Worm (Caenorhabditis elegans) whole organism, late embryonic: Measurements from ENCODE around the gene hecw-1.

Source experiments
- C08G9.2 ChIP-seq: sonication (generic microtip); optimal IDR thresholded peaks from 2 replicates; lab custom pipeline; 2016; ENCODE audit warnings: mild to moderate bottlenecking, missing genetic modification characterization, moderate library complexity, missing compliant biosample characterization
- C38D4.7 ChIP-seq: fragments of 200-800 bp; sonication (Bioruptor generic); optimal IDR thresholded peaks from 2 replicates; lab custom pipeline; 2018; ENCODE audit warnings: mild to moderate bottlenecking, missing genetic modification characterization, moderate library complexity, missing compliant biosample characterization
- F13H6.1 ChIP-seq: sonication (generic microtip); optimal IDR thresholded peaks from 2 replicates; lab custom pipeline; 2016; ENCODE audit warnings: missing genetic modification characterization, missing compliant biosample characterization
- K02D7.2 ChIP-seq: sonication (generic microtip); optimal IDR thresholded peaks from 2 replicates; lab custom pipeline; 2017; ENCODE audit warnings: mild to moderate bottlenecking, missing genetic modification characterization, missing compliant biosample characterization
- ahr-1 ChIP-seq: sonication (generic microtip); optimal IDR thresholded peaks from 2 replicates; lab custom pipeline; 2016; ENCODE audit warnings: missing genetic modification characterization, missing compliant biosample characterization
- ama-1 ChIP-seq: fragments of 150-350 bp; optimal IDR thresholded peaks from 2 replicates; lab custom pipeline; 2014
- ceh-18 ChIP-seq: sonication (generic microtip); optimal IDR thresholded peaks from 2 replicates; lab custom pipeline; 2016; ENCODE audit warnings: missing genetic modification characterization, missing compliant biosample characterization
- ceh-19 ChIP-seq: fragments of 200-800 bp; sonication (Bioruptor generic); optimal IDR thresholded peaks from 2 replicates; lab custom pipeline; 2018; ENCODE audit warnings: mild to moderate bottlenecking, missing genetic modification characterization, missing compliant biosample characterization
- ceh-24 ChIP-seq: sonication (generic microtip); optimal IDR thresholded peaks from 2 replicates; lab custom pipeline; 2016; ENCODE audit warnings: mild to moderate bottlenecking, missing genetic modification characterization, missing compliant biosample characterization
- ceh-31 ChIP-seq: sonication (generic microtip); optimal IDR thresholded peaks from 2 replicates; lab custom pipeline; 2016; ENCODE audit warnings: missing genetic modification characterization, missing compliant biosample characterization
- ceh-48 ChIP-seq: sonication (generic microtip); optimal IDR thresholded peaks from 2 replicates; lab custom pipeline; 2016; ENCODE audit warnings: missing genetic modification characterization, inconsistent platforms, missing compliant biosample characterization
- ceh-6 ChIP-seq: fragments of 200-800 bp; sonication (Bioruptor generic); optimal IDR thresholded peaks from 2 replicates; lab custom pipeline; 2018; ENCODE audit warnings: mild to moderate bottlenecking, missing genetic modification characterization, missing compliant biosample characterization
- che-1 ChIP-seq: sonication (generic microtip); optimal IDR thresholded peaks from 2 replicates; lab custom pipeline; 2016; ENCODE audit warnings: mild to moderate bottlenecking, missing genetic modification characterization, missing compliant biosample characterization
- elt-2 ChIP-seq: sonication (generic microtip); optimal IDR thresholded peaks from 2 replicates; lab custom pipeline; 2016; ENCODE audit warnings: missing genetic modification reagents, missing genetic modification characterization, missing compliant biosample characterization
- elt-4 ChIP-seq: sonication (generic microtip); optimal IDR thresholded peaks from 2 replicates; lab custom pipeline; 2016; ENCODE audit warnings: missing genetic modification characterization, missing compliant biosample characterization
- gmeb-2 ChIP-seq: sonication (generic microtip); optimal IDR thresholded peaks from 2 replicates; lab custom pipeline; 2016; ENCODE audit warnings: missing genetic modification characterization, inconsistent platforms, missing compliant biosample characterization
- hlh-8 ChIP-seq: sonication (generic microtip); optimal IDR thresholded peaks from 2 replicates; lab custom pipeline; 2016; ENCODE audit warnings: missing genotype, missing genetic modification characterization, missing compliant biosample characterization
- lim-6 ChIP-seq: sonication (generic microtip); optimal IDR thresholded peaks from 2 replicates; lab custom pipeline; 2016; ENCODE audit warnings: missing genetic modification characterization, missing compliant biosample characterization
- lin-11 ChIP-seq: fragments of 200-800 bp; sonication (Bioruptor generic); optimal IDR thresholded peaks from 2 replicates; lab custom pipeline; 2018; ENCODE audit warnings: mild to moderate bottlenecking, missing genetic modification characterization, missing compliant biosample characterization
- madf-2 ChIP-seq: sonication (generic microtip); optimal IDR thresholded peaks from 2 replicates; lab custom pipeline; 2017; ENCODE audit warnings: missing genetic modification characterization, missing compliant biosample characterization
- mec-3 ChIP-seq: sonication (generic microtip); optimal IDR thresholded peaks from 2 replicates; lab custom pipeline; 2016; ENCODE audit warnings: borderline replicate concordance, missing genetic modification characterization, missing compliant biosample characterization
- nfya-1 ChIP-seq: sonication (generic microtip); optimal IDR thresholded peaks from 2 replicates; lab custom pipeline; 2017; ENCODE audit warnings: missing genetic modification characterization, mild to moderate bottlenecking, missing compliant biosample characterization, antibody characterized with exemption, moderate library complexity
- nhr-11 ChIP-seq: fragments of 150-350 bp; optimal IDR thresholded peaks from 2 replicates; lab custom pipeline; 2014; ENCODE audit warnings: missing biosample characterization, missing genetic modification characterization
- npax-4 ChIP-seq: sonication (generic microtip); optimal IDR thresholded peaks from 2 replicates; lab custom pipeline; 2016; ENCODE audit warnings: missing genetic modification characterization, missing compliant biosample characterization
- pha-2 ChIP-seq: sonication (generic microtip); optimal IDR thresholded peaks from 2 replicates; lab custom pipeline; 2017; ENCODE audit warnings: mild to moderate bottlenecking, missing genetic modification characterization, missing compliant biosample characterization
- pqm-1 ChIP-seq: sonication (generic microtip); optimal IDR thresholded peaks from 2 replicates; lab custom pipeline; 2016; ENCODE audit warnings: missing genetic modification characterization, missing compliant biosample characterization
- pros-1 ChIP-seq: fragments of 150-350 bp; optimal IDR thresholded peaks from 2 replicates; lab custom pipeline; 2014; ENCODE audit warnings: missing biosample characterization, missing genetic modification reagents, missing genetic modification characterization
- ref-2 ChIP-seq: sonication (generic microtip); optimal IDR thresholded peaks from 2 replicates; lab custom pipeline; 2016; ENCODE audit warnings: missing genetic modification characterization, missing compliant biosample characterization
- tbx-2 ChIP-seq: sonication (generic microtip); optimal IDR thresholded peaks from 2 replicates; lab custom pipeline; 2016; ENCODE audit warnings: missing genetic modification characterization, missing compliant biosample characterization
- tbx-7 ChIP-seq: sonication (generic microtip); optimal IDR thresholded peaks from 2 replicates; lab custom pipeline; 2016; ENCODE audit warnings: missing genotype, missing genetic modification characterization, missing compliant biosample characterization
- unc-3 ChIP-seq, 2 experiments: fragments of 200-800 bp in 1 of 2; sonication (Bioruptor generic) in 1 of 2; sonication (generic microtip) in 1 of 2; conservative IDR thresholded peaks in 1 of 2; optimal IDR thresholded peaks in 1 of 2; 2 replicates each; pipeline versions ENCODE4 v1.3.6 to Lab custom; 2016 to 2022; ENCODE audit warnings: missing compliant biosample characterization in 2 of 2, missing genetic modification characterization in 2 of 2, missing genetic modification reagents in 1 of 2
- unc-55 ChIP-seq: sonication (generic microtip); optimal IDR thresholded peaks from 2 replicates; lab custom pipeline; 2017; ENCODE audit warnings: missing biosample characterization, missing genetic modification reagents, missing genetic modification characterization
- ztf-16 ChIP-seq: sonication (generic microtip); optimal IDR thresholded peaks from 2 replicates; lab custom pipeline; 2017; ENCODE audit warnings: missing genetic modification characterization, missing compliant biosample characterization

The hecw-1 gene

DNA sequence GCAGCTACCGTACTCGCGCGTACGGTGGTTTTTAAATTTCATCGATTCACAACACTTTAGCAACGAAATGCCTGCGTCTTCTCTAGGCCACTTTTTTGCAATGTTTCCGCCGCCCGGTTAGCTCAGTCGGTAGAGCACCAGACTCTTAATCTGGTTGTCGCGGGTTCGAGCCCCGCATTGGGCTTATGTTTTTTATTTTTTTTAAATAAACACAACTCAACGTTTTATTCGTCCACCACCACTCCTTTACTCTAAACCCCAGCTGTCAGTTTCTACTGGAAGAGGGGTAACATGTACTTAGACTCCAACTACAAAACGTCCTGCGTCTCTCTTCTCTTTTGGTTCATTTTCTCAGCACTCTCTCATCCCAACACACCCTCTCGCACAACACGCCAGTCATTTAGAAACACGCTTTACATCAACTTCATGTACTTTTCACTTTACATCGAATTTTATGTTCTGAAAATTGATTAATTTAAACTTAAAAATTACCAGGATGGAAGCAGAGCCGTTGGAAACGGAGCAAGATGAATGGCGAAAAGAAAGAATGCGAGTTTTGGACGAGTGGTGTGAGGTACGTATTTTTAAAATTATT, at the start of gene hecw-1, which contains the start of gene elmd-1:
Gene hecw-1, minus strand, starts transcription at position 545 of the 595 bp plus-strand sequence.
Gene elmd-1, plus strand, starts transcription at position 494 of the 595 bp plus-strand sequence.
- peak; percentile 31 for TF ChIP-seq che-1 (tag; lab: Kevin White, UChicago)
- TF ChIP-seq gmeb-2: no peak
- peak; percentile 24 for TF ChIP-seq C38D4.7 (GFP tag; lab: Kevin White, UChicago)
- TF ChIP-seq F13H6.1 (tag; lab: Kevin White, UChicago): no peak
- TF ChIP-seq unc-55 (GFP tag; lab: Kevin White, UChicago): peak; percentile 70
- TF ChIP-seq tbx-2: peak; percentile 63
- TF ChIP-seq hlh-8 (tag; lab: Kevin White, UChicago): no peak
- TF ChIP-seq nfya-1 (tag; lab: Kevin White, UChicago): peak; percentile 22
- peak; percentile 26 for TF ChIP-seq ceh-31 (tag; lab: Kevin White, UChicago)
- peak; percentile 3 for TF ChIP-seq ceh-19 (GFP tag; lab: Kevin White, UChicago)
- TF ChIP-seq ceh-18 (tag; lab: Kevin White, UChicago): peak; percentile 39

DNA sequence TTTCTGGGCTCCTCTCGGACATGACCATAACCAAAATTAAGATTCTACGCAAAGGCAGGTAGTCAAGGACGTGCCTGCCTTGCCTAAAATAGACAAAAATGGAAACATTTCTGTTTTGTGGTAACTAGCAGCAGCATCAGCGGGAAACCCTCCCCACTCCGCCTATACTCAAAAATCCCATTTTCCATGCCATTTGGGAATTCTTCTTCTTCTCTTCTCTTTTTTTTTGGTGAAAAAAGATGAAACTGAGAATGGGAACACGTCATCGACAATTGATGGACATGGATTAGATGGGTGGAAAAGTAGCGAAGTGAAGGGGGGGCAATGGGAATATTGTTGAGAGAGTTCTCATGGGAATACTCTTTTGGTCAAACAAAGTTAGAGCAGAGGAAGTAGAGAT, 47.4 kb upstream of the hecw-1 start:
- TF ChIP-seq unc-3 (GFP tag; conservative IDR thresholded peaks at IDR 0.05; lab: Robert Waterston, UW): no peak
- TF ChIP-seq unc-3 (tag; optimal IDR thresholded peaks at IDR 0.05; lab: Kevin White, UChicago): peak; percentile 17
- TF ChIP-seq unc-55 (GFP tag; lab: Kevin White, UChicago): peak; percentile 43
- TF ChIP-seq gmeb-2: no peak
- TF ChIP-seq, all 69 proteins: peak for 2

DNA sequence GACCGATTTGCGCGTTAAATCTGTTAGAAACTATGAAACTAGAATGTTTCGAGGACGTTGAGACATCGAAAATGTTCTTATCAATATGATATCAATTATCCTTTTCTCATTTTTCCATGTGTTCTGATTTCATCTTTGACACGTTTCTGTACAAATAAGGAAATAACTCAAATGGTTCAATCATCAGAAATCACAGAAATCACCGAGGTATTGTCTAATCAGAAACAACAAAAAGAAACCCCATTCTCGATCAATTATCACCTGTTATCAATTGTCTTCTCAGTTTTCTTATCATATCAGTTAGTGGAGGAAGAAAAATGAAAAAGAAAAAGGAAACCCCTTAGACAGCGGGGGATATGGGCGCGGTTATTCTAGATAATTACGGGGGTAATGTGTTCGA, 45.4 kb upstream of the hecw-1 start:
- TF ChIP-seq elt-2 (tag; lab: Kevin White, UChicago) (peak; percentile 90), unc-3 (GFP tag; conservative IDR thresholded peaks at IDR 0.05; lab: Robert Waterston, UW) (no peak), unc-3 (tag; optimal IDR thresholded peaks at IDR 0.05; lab: Kevin White, UChicago) (no peak), mec-3 (no peak), pqm-1 (tag; lab: Kevin White, UChicago) (no peak), ztf-16 (tag; lab: Kevin White, UChicago) (no peak), lin-11 (tag; lab: Kevin White, UChicago) (no peak), npax-4 (tag; lab: Kevin White, UChicago) (no peak), elt-4 (tag; lab: Kevin White, UChicago) (no peak), pros-1 (tag; lab: Kevin White, UChicago) (no peak)

DNA sequence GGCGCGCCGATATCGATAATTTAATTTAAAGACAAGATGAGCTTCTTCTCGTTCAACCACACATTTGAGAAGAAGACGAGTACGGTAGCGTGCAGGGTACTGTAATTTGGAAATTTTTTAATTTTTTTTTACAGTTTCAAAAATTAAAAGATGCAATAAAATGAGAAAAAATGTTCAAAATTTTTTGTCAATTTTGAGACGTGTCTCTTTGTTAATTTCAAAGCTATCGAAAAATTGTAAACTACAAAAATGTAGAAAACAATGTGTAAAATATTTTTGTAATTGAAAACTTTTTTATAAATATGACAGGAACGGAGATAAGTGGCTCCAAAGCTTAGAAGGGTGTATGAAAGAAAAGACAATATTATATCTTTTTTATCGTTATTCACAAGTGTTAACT, 41.6 kb upstream of the hecw-1 start, which contains the start of gene K01A11.1:
Gene K01A11.1, minus strand, starts transcription at position 101 of the 400 bp plus-strand sequence.
- TF ChIP-seq ama-1: no peak
- no peak for TF ChIP-seq ceh-24 (tag; lab: Kevin White, UChicago)
- TF ChIP-seq ref-2 (tag; lab: Kevin White, UChicago): no peak
- no peak for TF ChIP-seq K02D7.2 (tag; lab: Kevin White, UChicago)
- TF ChIP-seq unc-55 (GFP tag; lab: Kevin White, UChicago): no peak
- TF ChIP-seq C08G9.2 (tag; lab: Kevin White, UChicago): no peak
- TF ChIP-seq lim-6: no peak
- no peak for TF ChIP-seq nhr-11
- no peak for TF ChIP-seq ceh-48
- TF ChIP-seq tbx-7 (tag; lab: Kevin White, UChicago): no peak

DNA sequence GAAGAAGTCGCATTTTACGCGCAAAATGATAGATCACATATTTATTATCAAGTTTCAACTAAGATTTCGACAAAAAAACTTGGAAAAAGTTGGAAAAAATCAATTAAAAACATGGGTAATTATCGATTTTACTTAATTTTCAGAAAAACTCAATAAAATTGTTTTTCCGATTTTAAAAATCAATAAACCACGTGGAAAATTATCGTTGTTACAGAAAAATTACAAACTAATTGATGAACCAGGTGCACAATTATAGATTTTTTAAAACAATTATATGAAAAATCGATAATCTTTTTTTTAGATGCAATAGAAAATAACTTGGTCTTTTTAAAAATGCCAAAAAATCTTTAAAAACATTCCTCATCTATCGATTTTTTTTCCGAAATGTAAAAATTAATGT, 40.9 kb upstream of the hecw-1 start:
- no peak for TF ChIP-seq unc-3 (GFP tag; conservative IDR thresholded peaks at IDR 0.05; lab: Robert Waterston, UW)
- no peak for TF ChIP-seq unc-3 (tag; optimal IDR thresholded peaks at IDR 0.05; lab: Kevin White, UChicago)
- TF ChIP-seq ahr-1 (tag; lab: Kevin White, UChicago): no peak
- TF ChIP-seq nfya-1 (tag; lab: Kevin White, UChicago): no peak
- TF ChIP-seq madf-2: no peak
- no peak for TF ChIP-seq ama-1
- TF ChIP-seq pha-2: no peak
- no peak for TF ChIP-seq ceh-6 (GFP tag; lab: Kevin White, UChicago)
- TF ChIP-seq, all 69 proteins: peak for 0
